Worm (Caenorhabditis elegans): ENCODE data around the gene Y38E10A.8.

- no peak for TF ChIP-seq nhr-28 (tag; optimal IDR thresholded peaks at IDR 0.05)
- no peak for TF ChIP-seq lin-39 (tag; optimal IDR thresholded peaks at IDR 0.05)
- TF ChIP-seq nhr-43 (tag; optimal IDR thresholded peaks at IDR 0.05; ENCODE audit: poor library complexity, severe bottlenecking): no peak
- no peak for TF ChIP-seq ztf-11 (tag; optimal IDR thresholded peaks at IDR 0.05)
- no peak for TF ChIP-seq pqm-1 (tag; optimal IDR thresholded peaks at IDR 0.05)
- TF ChIP-seq zag-1 (tag; optimal IDR thresholded peaks at IDR 0.05): no peak
- no peak for TF ChIP-seq skn-1 (tag; optimal IDR thresholded peaks at IDR 0.05)
- TF ChIP-seq elt-2 (tag; optimal IDR thresholded peaks at IDR 0.05): no peak
- no peak for TF ChIP-seq elt-3 (tag; optimal IDR thresholded peaks at IDR 0.05)
- TF ChIP-seq fkh-10 (GFP tag; optimal IDR thresholded peaks at IDR 0.05): no peak
- TF ChIP-seq nfya-1 (tag; optimal IDR thresholded peaks at IDR 0.05; ENCODE audit: insufficient read depth): no peak
These were observed 5.2 kb downstream of the Y38E10A.8 start, which contains the start of gene nspe-4 for ce11 chrII:12612218-12612617.
